In the genomic region with DNA sequence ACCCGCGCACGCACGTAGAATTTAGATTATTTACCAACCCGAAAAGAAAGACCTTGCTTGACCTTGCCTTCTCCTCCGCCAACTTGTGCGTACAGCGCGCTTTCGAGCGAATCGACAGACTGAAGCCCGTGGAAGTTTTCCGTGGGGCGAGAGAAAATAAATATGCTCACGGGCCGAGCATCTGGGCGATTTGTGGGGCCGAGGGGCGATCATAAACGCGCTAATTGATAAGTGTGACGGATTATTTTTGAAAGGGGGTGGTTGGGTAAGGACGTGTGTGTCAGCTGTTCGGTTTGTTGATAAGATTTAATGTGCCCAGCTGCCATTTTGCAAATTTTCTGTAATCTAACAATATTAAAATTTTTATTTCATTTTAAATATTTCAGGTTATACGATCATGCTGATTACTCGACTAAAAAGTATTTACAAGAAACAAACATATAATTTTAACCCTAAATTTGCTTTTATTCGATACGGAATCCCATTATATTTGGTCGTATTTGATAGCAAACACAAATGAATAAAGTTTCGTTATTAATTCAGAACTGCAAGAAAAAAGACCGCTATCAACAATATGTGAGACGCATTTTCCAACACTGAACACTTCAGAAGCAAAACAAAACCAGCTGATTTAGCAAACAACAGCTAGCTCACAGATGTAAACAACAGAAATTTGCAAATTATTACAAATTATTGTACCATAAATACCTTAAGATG, we compare ENCODE assay signal across 1 fruit fly cellular context.
TF ChIP-seq lines count a peak whose summit lies in the region.

A gene (minus strand): TSS at position 386 of the 717 bp plus-strand sequence.
A gene (plus strand): TSS at position 648 of the 717 bp plus-strand sequence.

TF ChIP-seq in whole organism, embryonic, 481 proteins besides CTCF, POLR2A, EP300 and RAD21 (continued from another document and continues in another):
- no peak for TF ChIP-seq jing (GFP tag; optimal IDR thresholded peaks at IDR 0.05; lab: Kevin White, UChicago)
- peak in 1 of 2 experiments; percentile 63 for TF ChIP-seq insv (GFP tag; optimal IDR thresholded peaks at IDR 0.05; lab: Kevin White, UChicago)
- TF ChIP-seq CG7271 (tag; optimal IDR thresholded peaks at IDR 0.05; lab: Kevin White, UChicago), result peak; percentile 43
- TF ChIP-seq CG15269 (tag; optimal IDR thresholded peaks at IDR 0.05; lab: Kevin White, UChicago), result peak; percentile 62
- peak; percentile 11 for TF ChIP-seq kah (GFP tag; optimal IDR thresholded peaks at IDR 0.05; lab: Kevin White, UChicago)
- no peak for TF ChIP-seq crc (GFP tag; optimal IDR thresholded peaks at IDR 0.05; lab: Kevin White, UChicago)
- peak; percentile 88 for TF ChIP-seq gsb-n (tag; optimal IDR thresholded peaks at IDR 0.05; lab: Kevin White, UChicago)
- TF ChIP-seq Sox100B (GFP tag; optimal IDR thresholded peaks at IDR 0.05; lab: Kevin White, UChicago), result peak; percentile 66
- TF ChIP-seq nerfin-1 (tag; optimal IDR thresholded peaks at IDR 0.05; lab: Kevin White, UChicago), result peak; percentile 45
- peak; percentile 57 for TF ChIP-seq NfI (GFP tag; optimal IDR thresholded peaks at IDR 0.05; lab: Kevin White, UChicago)
- TF ChIP-seq dysf (GFP tag; IDR thresholded peaks at IDR 0.05; lab: Robert Waterston, UW), result peak; percentile 44; the same call in 1 of the 3 replicates
- TF ChIP-seq Awh (GFP tag; IDR thresholded peaks at IDR 0.05; lab: Robert Waterston, UW), result no peak
- peak; percentile 65 for TF ChIP-seq CG12299 (tag; optimal IDR thresholded peaks at IDR 0.05; lab: Kevin White, UChicago)
- TF ChIP-seq ara (GFP tag; IDR thresholded peaks at IDR 0.05; lab: Robert Waterston, UW), result 0 out of 2 replicates have a peak, but pooled peaks have one; percentile 20
- TF ChIP-seq CG34422 (GFP tag; IDR thresholded peaks at IDR 0.05; lab: Robert Waterston, UW), result no peak; the same call in 2 of the 3 replicates
- TF ChIP-seq CG9817 (tag; optimal IDR thresholded peaks at IDR 0.05; lab: Kevin White, UChicago), result peak; percentile 34
- TF ChIP-seq al (GFP tag; IDR thresholded peaks at IDR 0.05; lab: Robert Waterston, UW), result no peak
- no peak for TF ChIP-seq prd (optimal IDR thresholded peaks at IDR 0.05; lab: Kevin White, UChicago)
- TF ChIP-seq prd (GFP tag; IDR thresholded peaks at IDR 0.05; lab: Robert Waterston, UW), result 0 out of 3 replicates have a peak, but pooled peaks have one; percentile 9
- peak; percentile 21 for TF ChIP-seq ewg (GFP tag; optimal IDR thresholded peaks at IDR 0.05; lab: Kevin White, UChicago)
- TF ChIP-seq Mad (GFP tag; optimal IDR thresholded peaks at IDR 0.05; lab: Kevin White, UChicago), result peak; percentile 31
- no peak for TF ChIP-seq nau (GFP tag; optimal IDR thresholded peaks at IDR 0.05; lab: Kevin White, UChicago)
- TF ChIP-seq lola (GFP tag; optimal IDR thresholded peaks at IDR 0.05; lab: Kevin White, UChicago), result peak in 1 of 3 experiments; percentile 69
- no peak; the same call in 1 of the 2 replicates for TF ChIP-seq CG31441 (GFP tag; IDR thresholded peaks at IDR 0.05; lab: Robert Waterston, UW)
- peak; percentile 54 for TF ChIP-seq CG4854 (GFP tag; optimal IDR thresholded peaks at IDR 0.05; lab: Kevin White, UChicago)
- peak; percentile 54 for TF ChIP-seq CG9727 (GFP tag; optimal IDR thresholded peaks at IDR 0.05; lab: Kevin White, UChicago)
- peak; percentile 72 for TF ChIP-seq CG12769 (tag; optimal IDR thresholded peaks at IDR 0.05; lab: Kevin White, UChicago)
- TF ChIP-seq dmrt99B (tag; optimal IDR thresholded peaks at IDR 0.05; lab: Kevin White, UChicago), result peak; percentile 60
- peak; percentile 89 for TF ChIP-seq otp (GFP tag; IDR thresholded peaks at IDR 0.05; lab: Robert Waterston, UW)
- peak; percentile 72 for TF ChIP-seq Max (GFP tag; optimal IDR thresholded peaks at IDR 0.05; lab: Kevin White, UChicago)
- TF ChIP-seq slp2 (GFP tag; optimal IDR thresholded peaks at IDR 0.05; lab: Kevin White, UChicago), result no peak
- TF ChIP-seq HmgZ (tag; optimal IDR thresholded peaks at IDR 0.05; lab: Kevin White, UChicago), result peak; percentile 51
- no peak for TF ChIP-seq CG6654 (GFP tag; optimal IDR thresholded peaks at IDR 0.05; lab: Kevin White, UChicago)
- peak; percentile 75 for TF ChIP-seq Hmr (GFP tag; optimal IDR thresholded peaks at IDR 0.05; lab: Kevin White, UChicago)
- TF ChIP-seq bowl (GFP tag; IDR thresholded peaks at IDR 0.05; lab: Robert Waterston, UW), result no peak
- TF ChIP-seq Side (GFP tag; optimal IDR thresholded peaks at IDR 0.05; lab: Kevin White, UChicago), result peak; percentile 7
- TF ChIP-seq slbo (GFP tag; IDR thresholded peaks at IDR 0.05; lab: Robert Waterston, UW), result peak; percentile 54; the same call in 1 of the 2 replicates
- peak; percentile 2 for TF ChIP-seq CG7928 (GFP tag; optimal IDR thresholded peaks at IDR 0.05; lab: Kevin White, UChicago)
- no peak for TF ChIP-seq Mrtf (GFP tag; IDR thresholded peaks at IDR 0.05; lab: Robert Waterston, UW)
- peak; percentile 68 for TF ChIP-seq Xbp1 (GFP tag; optimal IDR thresholded peaks at IDR 0.05; lab: Kevin White, UChicago)
- TF ChIP-seq CG8478 (optimal IDR thresholded peaks at IDR 0.05; lab: Kevin White, UChicago), result no peak
- no peak for TF ChIP-seq ssp (GFP tag; IDR thresholded peaks at IDR 0.05; lab: Robert Waterston, UW)
- peak; percentile 63 for TF ChIP-seq MBD-R2 (GFP tag; IDR thresholded peaks at IDR 0.05; lab: Robert Waterston, UW)
- TF ChIP-seq Jarid2 (GFP tag; optimal IDR thresholded peaks at IDR 0.05; lab: Kevin White, UChicago), result peak; percentile 57
- no peak for TF ChIP-seq CG2889 (GFP tag; IDR thresholded peaks at IDR 0.05; lab: Robert Waterston, UW)
- TF ChIP-seq Stat92E (GFP tag; optimal IDR thresholded peaks at IDR 0.05; lab: Kevin White, UChicago), result no peak
- peak; percentile 25 for TF ChIP-seq ems (GFP tag; optimal IDR thresholded peaks at IDR 0.05; lab: Kevin White, UChicago)
- peak; percentile 30 for TF ChIP-seq repo (GFP tag; optimal IDR thresholded peaks at IDR 0.05; lab: Kevin White, UChicago)
- TF ChIP-seq cas (GFP tag; IDR thresholded peaks at IDR 0.05; lab: Robert Waterston, UW), result 0 out of 2 replicates have a peak, but pooled peaks have one; percentile 29
- TF ChIP-seq CoRest (tag; optimal IDR thresholded peaks at IDR 0.05; lab: Kevin White, UChicago), result peak; percentile 79
- peak; percentile 67 for TF ChIP-seq mirr (GFP tag; optimal IDR thresholded peaks at IDR 0.05; lab: Kevin White, UChicago)
- TF ChIP-seq CG10274 (GFP tag; optimal IDR thresholded peaks at IDR 0.05; lab: Kevin White, UChicago), result no peak
- no peak for TF ChIP-seq toy (GFP tag; IDR thresholded peaks at IDR 0.05; lab: Robert Waterston, UW)
- no peak for TF ChIP-seq cg (GFP tag; optimal IDR thresholded peaks at IDR 0.05; lab: Kevin White, UChicago)
- peak; percentile 52 for TF ChIP-seq YL-1 (GFP tag; optimal IDR thresholded peaks at IDR 0.05; lab: Kevin White, UChicago)
- peak; percentile 8 for TF ChIP-seq pnt (GFP tag; optimal IDR thresholded peaks at IDR 0.05; lab: Kevin White, UChicago)
- peak; percentile 59 for TF ChIP-seq Hsf (GFP tag; optimal IDR thresholded peaks at IDR 0.05; lab: Kevin White, UChicago)
- TF ChIP-seq CG14710 (tag; optimal IDR thresholded peaks at IDR 0.05; lab: Kevin White, UChicago), result peak; percentile 83
- TF ChIP-seq Fer3 (tag; optimal IDR thresholded peaks at IDR 0.05; lab: Kevin White, UChicago), result peak; percentile 11
- 0 out of 2 replicates have a peak, but pooled peaks have one; percentile 19 for TF ChIP-seq CG4360 (GFP tag; IDR thresholded peaks at IDR 0.05; lab: Robert Waterston, UW)
- TF ChIP-seq sens-2 (GFP tag; IDR thresholded peaks at IDR 0.05; lab: Robert Waterston, UW), result no peak
- peak; percentile 56 for TF ChIP-seq CG4328 (GFP tag; optimal IDR thresholded peaks at IDR 0.05; lab: Kevin White, UChicago)
- TF ChIP-seq Dll (GFP tag; IDR thresholded peaks at IDR 0.05; lab: Robert Waterston, UW; ENCODE audit: partially characterized antibody), result peak; percentile 38; the same call in 1 of the 4 replicates
- TF ChIP-seq CG10267 (tag; optimal IDR thresholded peaks at IDR 0.05; lab: Kevin White, UChicago), result peak; percentile 98
- TF ChIP-seq Hand (GFP tag; optimal IDR thresholded peaks at IDR 0.05; lab: Kevin White, UChicago), result peak; percentile 48
- no peak for TF ChIP-seq hth (optimal IDR thresholded peaks at IDR 0.05; lab: Kevin White, UChicago)
- TF ChIP-seq br (optimal IDR thresholded peaks at IDR 0.05; lab: Kevin White, UChicago), result no peak
- peak; percentile 58 for TF ChIP-seq CG17385 (GFP tag; optimal IDR thresholded peaks at IDR 0.05; lab: Kevin White, UChicago)
- no peak for TF ChIP-seq CG33557 (GFP tag; optimal IDR thresholded peaks at IDR 0.05; lab: Kevin White, UChicago)
- TF ChIP-seq CG10462 (GFP tag; optimal IDR thresholded peaks at IDR 0.05; lab: Kevin White, UChicago), result peak; percentile 31
- TF ChIP-seq Elba2 (GFP tag; optimal IDR thresholded peaks at IDR 0.05; lab: Kevin White, UChicago), result no peak
- TF ChIP-seq BEAF-32 (GFP tag; optimal IDR thresholded peaks at IDR 0.05; lab: Kevin White, UChicago), result peak; percentile 52
- TF ChIP-seq CG1233 (GFP tag; optimal IDR thresholded peaks at IDR 0.05; lab: Kevin White, UChicago), result peak; percentile 39
- TF ChIP-seq Myb (GFP tag; optimal IDR thresholded peaks at IDR 0.05; lab: Kevin White, UChicago), result peak; percentile 11
- TF ChIP-seq CG10209 (GFP tag; optimal IDR thresholded peaks at IDR 0.05; lab: Kevin White, UChicago), result peak; percentile 30
- no peak for TF ChIP-seq Hr39 (optimal IDR thresholded peaks at IDR 0.05; lab: Kevin White, UChicago)
- TF ChIP-seq Eip74EF (GFP tag; optimal IDR thresholded peaks at IDR 0.05; lab: Kevin White, UChicago), result peak in 1 of 2 experiments; percentile 3
- TF ChIP-seq CG7372 (GFP tag; IDR thresholded peaks at IDR 0.05; lab: Robert Waterston, UW), result no peak
- no peak for TF ChIP-seq CG33213 (GFP tag; optimal IDR thresholded peaks at IDR 0.05; lab: Kevin White, UChicago)
- peak; percentile 79 for TF ChIP-seq CG17361 (GFP tag; IDR thresholded peaks at IDR 0.05; lab: Robert Waterston, UW)
- peak; percentile 34 for TF ChIP-seq CG12942 (GFP tag; optimal IDR thresholded peaks at IDR 0.05; lab: Kevin White, UChicago)
- no peak for TF ChIP-seq CG9876 (GFP tag; optimal IDR thresholded peaks at IDR 0.05; lab: Kevin White, UChicago)
- no peak for TF ChIP-seq psq (GFP tag; optimal IDR thresholded peaks at IDR 0.05; lab: Kevin White, UChicago)
- peak; percentile 94 for TF ChIP-seq NFAT (GFP tag; IDR thresholded peaks at IDR 0.05; lab: Robert Waterston, UW)
- peak; percentile 36 for TF ChIP-seq CG31365 (tag; optimal IDR thresholded peaks at IDR 0.05; lab: Kevin White, UChicago)
- TF ChIP-seq fd96Cb (tag; optimal IDR thresholded peaks at IDR 0.05; lab: Kevin White, UChicago), result peak; percentile 29
- peak; percentile 93 for TF ChIP-seq exex (tag; optimal IDR thresholded peaks at IDR 0.05; lab: Kevin White, UChicago)
- 0 out of 2 replicates have a peak, but pooled peaks have one; percentile 11 for TF ChIP-seq CG5953 (GFP tag; IDR thresholded peaks at IDR 0.05; lab: Robert Waterston, UW)
- TF ChIP-seq NC2β (GFP tag; optimal IDR thresholded peaks at IDR 0.05; lab: Kevin White, UChicago), result no peak
- TF ChIP-seq cad (GFP tag; optimal IDR thresholded peaks at IDR 0.05; lab: Kevin White, UChicago), result no peak
- no peak for TF ChIP-seq CG43689 (GFP tag; IDR thresholded peaks at IDR 0.05; lab: Robert Waterston, UW)
- TF ChIP-seq CG5245 (GFP tag; optimal IDR thresholded peaks at IDR 0.05; lab: Kevin White, UChicago), result no peak
- TF ChIP-seq CG5180 (GFP tag; optimal IDR thresholded peaks at IDR 0.05; lab: Kevin White, UChicago), result peak; percentile 31
- peak; percentile 42 to 68 for TF ChIP-seq dpn (GFP tag; optimal IDR thresholded peaks at IDR 0.05; lab: Kevin White, UChicago)
- TF ChIP-seq sim (GFP tag; IDR thresholded peaks at IDR 0.05; lab: Robert Waterston, UW), result peak; percentile 14; the same call in 1 of the 2 replicates
- TF ChIP-seq CG32532 (GFP tag; IDR thresholded peaks at IDR 0.05; lab: Robert Waterston, UW), result peak; percentile 46
- peak; percentile 41 for TF ChIP-seq scrt (GFP tag; optimal IDR thresholded peaks at IDR 0.05; lab: Kevin White, UChicago)
- TF ChIP-seq lov (optimal IDR thresholded peaks at IDR 0.05; lab: Kevin White, UChicago), result no peak
- no peak for TF ChIP-seq lov (GFP tag; IDR thresholded peaks at IDR 0.05; lab: Robert Waterston, UW)
- peak; percentile 73 for TF ChIP-seq CG13296 (GFP tag; optimal IDR thresholded peaks at IDR 0.05; lab: Kevin White, UChicago)
- TF ChIP-seq CG8359 (GFP tag; optimal IDR thresholded peaks at IDR 0.05; lab: Kevin White, UChicago; ENCODE audit: borderline replicate concordance), result peak; percentile 20
- TF ChIP-seq pita (GFP tag; optimal IDR thresholded peaks at IDR 0.05; lab: Kevin White, UChicago), result no peak
- TF ChIP-seq CG6683 (GFP tag; optimal IDR thresholded peaks at IDR 0.05; lab: Kevin White, UChicago), result no peak
- TF ChIP-seq Dp (GFP tag; optimal IDR thresholded peaks at IDR 0.05; lab: Kevin White, UChicago), result peak; percentile 44
- no peak for TF ChIP-seq pan (optimal IDR thresholded peaks at IDR 0.05; lab: Kevin White, UChicago)
- TF ChIP-seq pan (GFP tag; optimal IDR thresholded peaks at IDR 0.05 in 1 of 2, IDR thresholded peaks at IDR 0.05 in 1 of 2), result peak in 1 of 2 experiments; percentile 19
- TF ChIP-seq chm (GFP tag; IDR thresholded peaks at IDR 0.05; lab: Robert Waterston, UW), result no peak
- no peak for TF ChIP-seq jigr1 (GFP tag; IDR thresholded peaks at IDR 0.05; lab: Robert Waterston, UW)
- peak; percentile 78 for TF ChIP-seq nmo (GFP tag; optimal IDR thresholded peaks at IDR 0.05; lab: Kevin White, UChicago)
- TF ChIP-seq so (GFP tag; IDR thresholded peaks at IDR 0.05; lab: Robert Waterston, UW), result 0 out of 3 replicates have a peak, but pooled peaks have one; percentile 32
- TF ChIP-seq Dip3 (GFP tag; optimal IDR thresholded peaks at IDR 0.05; lab: Kevin White, UChicago), result no peak
- no peak for TF ChIP-seq CG6854 (GFP tag; optimal IDR thresholded peaks at IDR 0.05; lab: Kevin White, UChicago)
- TF ChIP-seq grau (tag; optimal IDR thresholded peaks at IDR 0.05; lab: Kevin White, UChicago), result peak; percentile 67
- no peak for TF ChIP-seq CG2199 (GFP tag; IDR thresholded peaks at IDR 0.05; lab: Robert Waterston, UW)
- TF ChIP-seq CG3847 (GFP tag; IDR thresholded peaks at IDR 0.05; lab: Robert Waterston, UW), result peak; percentile 64
- peak; percentile 47 for TF ChIP-seq Ssrp (tag; optimal IDR thresholded peaks at IDR 0.05; lab: Kevin White, UChicago)
- TF ChIP-seq CG10321 (GFP tag; IDR thresholded peaks at IDR 0.05; lab: Robert Waterston, UW), result no peak
- TF ChIP-seq maf-S (GFP tag; optimal IDR thresholded peaks at IDR 0.05; lab: Kevin White, UChicago), result peak; percentile 5
- TF ChIP-seq sna (GFP tag; IDR thresholded peaks at IDR 0.05; lab: Robert Waterston, UW; ENCODE audit: partially characterized antibody), result no peak
- peak; percentile 30; the same call in 1 of the 2 replicates for TF ChIP-seq Bgb (GFP tag; IDR thresholded peaks at IDR 0.05; lab: Robert Waterston, UW; ENCODE audit: partially characterized antibody)
- peak; percentile 36; the same call in 1 of the 2 replicates for TF ChIP-seq bbx (GFP tag; IDR thresholded peaks at IDR 0.05; lab: Robert Waterston, UW; ENCODE audit: partially characterized antibody)
